Fruit fly (Drosophila melanogaster) whole organism, prepupa: ENCODE data around the gene RhoGAP71E.

Experiments
- Eip93F ChIP-seq: fragments of 200-800 bp; sonication (Bioruptor generic); optimal IDR thresholded peaks from 2 replicates; lab custom pipeline; 2016; ENCODE audit warnings: missing biosample characterization, mild to moderate bottlenecking, missing genetic modification characterization
- Hr38 ChIP-seq: sonication (Bioruptor generic); optimal IDR thresholded peaks from 2 replicates; lab custom pipeline; 2016; ENCODE audit warnings: missing biosample characterization, missing genetic modification characterization
- esn ChIP-seq: fragments of 200-800 bp; sonication (Bioruptor generic); optimal IDR thresholded peaks from 2 replicates; lab custom pipeline; 2016; ENCODE audit warnings: missing biosample characterization, mild to moderate bottlenecking, missing genetic modification characterization, moderate library complexity
- spab ChIP-seq: fragments of 200-800 bp; sonication (Bioruptor generic); optimal IDR thresholded peaks from 2 replicates; lab custom pipeline; 2017; ENCODE audit warnings: missing biosample characterization, mild to moderate bottlenecking, missing genetic modification characterization, missing genetic modification reagents
- ss ChIP-seq, 2 experiments: fragments of 200-800 bp; sonication (Bioruptor generic); optimal IDR thresholded peaks; 2 replicates in 1 of 2; 3 replicates in 1 of 2; lab custom pipeline; 2017 to 2018; ENCODE audit warnings: mild to moderate bottlenecking in 2 of 2, missing biosample characterization in 2 of 2, missing genetic modification characterization in 2 of 2, moderate library complexity in 1 of 2
- vri ChIP-seq: fragments of 200-800 bp; sonication (Bioruptor generic); optimal IDR thresholded peaks from 3 replicates; lab custom pipeline; 2016; ENCODE audit warnings: missing biosample characterization, mild to moderate bottlenecking, missing genetic modification characterization

dm6 chr3L:15650552-15650951, 61.9 kb downstream of the RhoGAP71E start, which contains the start of gene CG43084:
- TF ChIP-seq vri (GFP tag; lab: Kevin White, UChicago) (no peak), spab (no peak), ss (GFP tag; optimal IDR thresholded peaks at IDR 0.05; lab: Kevin White, UChicago) (no peak), esn (no peak), Eip93F (GFP tag; lab: Kevin White, UChicago) (no peak), Hr38 (GFP tag; lab: Kevin White, UChicago) (no peak)
